Worm (Caenorhabditis elegans) whole organism, midembryonic: ENCODE data around the gene klf-1.

Source experiments
- T22C8.4 ChIP-seq: fragments of 200-800 bp; sonication (Bioruptor generic); IDR thresholded peaks from 2 replicates; pipeline ENCODE4 v1.3.6; 2022; ENCODE audit warnings: missing genetic modification characterization, missing compliant biosample characterization
- cog-1 ChIP-seq: sonication (generic microtip); optimal IDR thresholded peaks from 2 replicates; lab custom pipeline; 2016; ENCODE audit warnings: missing genetic modification characterization, missing compliant biosample characterization
- flt-1 ChIP-seq: fragments of 200-800 bp; sonication (Bioruptor generic); IDR thresholded peaks from 2 replicates; pipeline ENCODE4 v1.3.6; 2022; ENCODE audit warnings: missing genetic modification characterization, missing compliant biosample characterization
- klf-2 ChIP-seq: fragments of 200-800 bp; sonication (Bioruptor generic); conservative IDR thresholded peaks from 2 replicates; pipeline ENCODE4 v1.3.6; 2022; ENCODE audit warnings: missing genetic modification reagents, missing genetic modification characterization, missing compliant biosample characterization
- med-1 ChIP-seq: sonication (generic microtip); optimal IDR thresholded peaks from 2 replicates; lab custom pipeline; 2017; ENCODE audit warnings: missing genetic modification characterization, mild to moderate bottlenecking, missing compliant biosample characterization, antibody characterized with exemption, missing genetic modification reagents; ENCODE audit not compliant: insufficient read depth
- ref-1 ChIP-seq: fragments of 200-800 bp; sonication (Bioruptor generic); conservative IDR thresholded peaks from 2 replicates; pipeline ENCODE4 v1.3.6; 2022; ENCODE audit warnings: missing genetic modification reagents, missing genetic modification characterization, missing compliant biosample characterization
- tab-1 ChIP-seq: fragments of 200-800 bp; sonication (Bioruptor generic); IDR thresholded peaks from 2 replicates; pipeline ENCODE4 v1.3.6; 2022; ENCODE audit warnings: missing genetic modification characterization, missing compliant biosample characterization
- ztf-23 ChIP-seq: fragments of 200-800 bp; sonication (Bioruptor generic); IDR thresholded peaks from 2 replicates; pipeline ENCODE4 v1.3.6; 2022; ENCODE audit warnings: missing genetic modification reagents, missing genetic modification characterization, missing compliant biosample characterization
- ztf-29 ChIP-seq: fragments of 200-800 bp; sonication (Bioruptor generic); IDR thresholded peaks from 2 replicates; pipeline ENCODE4 v1.3.6; 2022; ENCODE audit warnings: missing genetic modification reagents, missing genetic modification characterization, missing compliant biosample characterization

The klf-1 gene

ce11 chrIII:2874144-2874868 is at the start of gene klf-1:
Gene klf-1 (plus strand): TSS chrIII:2874818.
- TF ChIP-seq med-1 = no peak
- TF ChIP-seq cog-1 (tag; lab: Kevin White, UChicago) = no peak
- no peak for TF ChIP-seq flt-1 (GFP tag; lab: Robert Waterston, UW)
- no peak for TF ChIP-seq ztf-23 (GFP tag; lab: Robert Waterston, UW)
- no peak for TF ChIP-seq T22C8.4 (GFP tag; lab: Robert Waterston, UW)
- TF ChIP-seq ztf-29 (GFP tag; lab: Robert Waterston, UW) = no peak
- TF ChIP-seq ref-1 (GFP tag; lab: Robert Waterston, UW) = no peak
- TF ChIP-seq klf-2 = no peak
- TF ChIP-seq tab-1 (GFP tag; lab: Robert Waterston, UW) = no peak

ce11 chrIII:2826770-2827169 is 47.8 kb upstream of the klf-1 start, which contains the start of gene Y71H2AM.1:
Gene Y71H2AM.1 (plus strand): TSS chrIII:2827070.
- TF ChIP-seq T22C8.4 (GFP tag; lab: Robert Waterston, UW) (no peak), flt-1 (GFP tag; lab: Robert Waterston, UW) (no peak)

ce11 chrIII:2832483-2832882 is 42.1 kb upstream of the klf-1 start, which contains the start of gene Y71H2AM.29:
Gene Y71H2AM.29 (plus strand): TSS chrIII:2832783.
- TF ChIP-seq med-1 = no peak
- TF ChIP-seq ztf-23 (GFP tag; lab: Robert Waterston, UW) = no peak
- no peak for TF ChIP-seq klf-2
- no peak for TF ChIP-seq cog-1 (tag; lab: Kevin White, UChicago)
- TF ChIP-seq ztf-29 (GFP tag; lab: Robert Waterston, UW) = no peak
- no peak for TF ChIP-seq flt-1 (GFP tag; lab: Robert Waterston, UW)
- TF ChIP-seq tab-1 (GFP tag; lab: Robert Waterston, UW) = no peak
- TF ChIP-seq T22C8.4 (GFP tag; lab: Robert Waterston, UW) = no peak
- TF ChIP-seq ref-1 (GFP tag; lab: Robert Waterston, UW) = no peak

ce11 chrIII:2834363-2834762 is 40.3 kb upstream of the klf-1 start, which contains the start of gene txdc-17:
Gene txdc-17 (plus strand): TSS chrIII:2834663.
- TF ChIP-seq T22C8.4 (GFP tag; lab: Robert Waterston, UW) (no peak), ztf-23 (GFP tag; lab: Robert Waterston, UW) (no peak), tab-1 (GFP tag; lab: Robert Waterston, UW) (no peak), med-1 (no peak), cog-1 (tag; lab: Kevin White, UChicago) (no peak), flt-1 (GFP tag; lab: Robert Waterston, UW) (no peak)

- TF ChIP-seq tab-1 (GFP tag; lab: Robert Waterston, UW) (no peak), T22C8.4 (GFP tag; lab: Robert Waterston, UW) (peak; percentile 77)
Observed at ce11 chrIII:2834998-2835397, 39.6 kb upstream of the klf-1 start.

DNA sequence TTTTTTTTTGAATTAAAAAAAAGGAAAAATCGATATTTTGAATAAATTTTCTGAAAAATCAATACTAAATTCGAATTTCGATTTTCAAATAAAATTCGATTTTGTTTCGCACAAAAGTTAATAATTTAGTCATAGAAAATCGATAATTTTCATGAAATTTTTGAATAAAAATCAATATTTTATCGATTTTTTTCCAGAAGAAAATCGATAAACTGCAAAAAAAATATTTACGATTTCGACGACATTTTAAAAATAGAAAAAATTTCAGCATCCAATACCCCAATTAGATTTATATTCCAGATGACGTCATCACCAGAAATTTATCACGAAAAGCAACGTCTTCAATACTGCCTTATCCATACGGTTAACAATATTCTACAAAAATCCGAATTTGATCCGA is 38.3 kb upstream of the klf-1 start, which contains the start of gene josd-1:
josd-1 (plus strand) TSS at position 301 of the 400 bp plus-strand sequence.
- TF ChIP-seq flt-1 (GFP tag; lab: Robert Waterston, UW) (no peak), ref-1 (GFP tag; lab: Robert Waterston, UW) (no peak), med-1 (no peak), cog-1 (tag; lab: Kevin White, UChicago) (no peak), ztf-23 (GFP tag; lab: Robert Waterston, UW) (no peak), klf-2 (no peak), tab-1 (GFP tag; lab: Robert Waterston, UW) (no peak), T22C8.4 (GFP tag; lab: Robert Waterston, UW) (no peak; the same call in 1 of the 2 replicates), ztf-29 (GFP tag; lab: Robert Waterston, UW) (no peak)

ce11 chrIII:2836742-2837416 is 37.7 kb upstream of the klf-1 start:
- peak; percentile 100 for TF ChIP-seq T22C8.4 (GFP tag; lab: Robert Waterston, UW)

- TF ChIP-seq ref-1 (GFP tag; lab: Robert Waterston, UW) (no peak), T22C8.4 (GFP tag; lab: Robert Waterston, UW) (no peak), klf-2 (no peak), ztf-29 (GFP tag; lab: Robert Waterston, UW) (no peak), cog-1 (tag; lab: Kevin White, UChicago) (no peak), ztf-23 (GFP tag; lab: Robert Waterston, UW) (no peak), med-1 (no peak), flt-1 (GFP tag; lab: Robert Waterston, UW) (no peak), tab-1 (GFP tag; lab: Robert Waterston, UW) (no peak)
Observed at ce11 chrIII:2840877-2841540, 33.6 kb upstream of the klf-1 start, which contains the start of gene Y71H2AR.2. Gene Y71H2AR.2 (minus strand): TSS chrIII:2840927.

DNA sequence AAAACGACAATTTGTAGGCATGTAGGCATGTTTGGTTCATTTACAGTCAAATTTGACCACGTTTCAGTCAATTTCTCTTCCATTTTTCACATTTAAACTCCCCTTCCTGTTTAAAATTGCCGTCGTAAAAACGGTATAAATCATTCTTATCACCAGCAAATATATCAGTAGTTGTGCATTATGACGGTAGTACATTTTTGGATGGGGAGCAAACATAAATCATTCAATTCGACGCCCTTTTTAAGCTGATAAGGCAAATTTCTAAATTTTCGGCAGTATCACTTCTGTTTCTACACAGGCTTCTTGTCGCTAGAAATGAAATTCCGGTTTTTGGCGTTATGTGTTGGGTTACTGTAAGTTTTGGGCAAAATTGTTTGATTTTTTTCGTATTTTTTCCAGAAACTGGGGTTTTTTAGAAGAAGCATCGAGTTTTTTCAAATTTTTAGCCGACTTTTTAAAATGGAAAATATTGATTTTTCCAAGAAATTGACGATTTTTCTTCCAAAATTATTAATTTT is 32.7 kb upstream of the klf-1 start, which contains the start of gene H34I24.2:
H34I24.2 (plus strand) TSS at position 189 of the 518 bp plus-strand sequence.
- TF ChIP-seq ref-1 (GFP tag; lab: Robert Waterston, UW) (no peak), T22C8.4 (GFP tag; lab: Robert Waterston, UW) (no peak), ztf-29 (GFP tag; lab: Robert Waterston, UW) (no peak), klf-2 (no peak), flt-1 (GFP tag; lab: Robert Waterston, UW) (no peak), tab-1 (GFP tag; lab: Robert Waterston, UW) (no peak), med-1 (no peak), cog-1 (tag; lab: Kevin White, UChicago) (no peak), ztf-23 (GFP tag; lab: Robert Waterston, UW) (no peak)
